Worm (Caenorhabditis elegans): ENCODE results near the gene K05F1.14.

The K05F1.14 gene

DNA sequence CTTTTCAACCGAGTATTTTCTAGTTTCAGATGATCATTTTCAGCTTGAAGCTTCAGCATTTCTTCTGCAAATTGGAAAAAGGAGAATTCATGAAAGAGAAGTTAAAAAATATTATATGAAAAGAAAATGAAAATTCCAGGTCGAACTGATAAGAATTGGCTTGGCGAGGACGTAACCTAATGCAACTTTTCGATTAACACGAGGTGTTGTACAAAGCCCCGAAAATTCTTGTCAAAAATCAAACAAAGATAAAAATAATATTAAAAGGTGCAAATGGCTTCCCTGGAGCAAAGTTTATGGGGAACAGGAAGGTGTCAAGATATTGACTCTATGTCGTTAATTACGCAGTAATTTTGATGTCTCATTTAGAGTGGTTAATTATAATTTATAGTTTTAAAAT is 48.0 kb downstream of the K05F1.14 start:
- TF ChIP-seq nhr-21 (tag; optimal IDR thresholded peaks at IDR 0.05) (no peak), fos-1 (tag; optimal IDR thresholded peaks at IDR 0.05) (peak; percentile 48)

DNA sequence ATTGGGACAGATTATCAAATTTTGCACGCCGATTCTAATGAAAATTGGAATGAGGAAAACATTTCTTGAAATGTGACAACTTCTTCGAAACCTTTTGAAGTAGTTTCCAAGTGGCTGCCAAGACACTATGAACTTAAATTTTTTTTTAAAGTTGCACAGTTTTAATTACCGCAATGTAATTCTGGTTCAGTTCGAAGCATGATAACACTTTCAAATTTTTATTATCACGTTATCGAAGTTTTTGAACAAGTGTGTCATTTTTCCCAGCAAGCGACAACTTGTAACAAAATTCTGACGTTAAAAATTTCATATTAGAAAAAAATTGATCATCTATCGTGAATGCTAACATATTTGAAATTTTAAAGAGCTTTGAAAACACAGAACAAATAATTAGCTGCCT is 49.6 kb downstream of the K05F1.14 start:
- TF ChIP-seq fos-1 (tag; optimal IDR thresholded peaks at IDR 0.05) (peak; percentile 46), unc-62 (GFP tag; optimal IDR thresholded peaks at IDR 0.05) (no peak)

Measured in whole organism, L2 larva.